Fruit fly (Drosophila melanogaster) Kc167 (cell line): Measurements from ENCODE around the gene beat-Ib.

Experiments used
- Myc ChIP-seq: fragments of >200 bp; optimal IDR thresholded peaks from 2 replicates; lab custom pipeline; 2017; ENCODE audit warnings: missing external identifiers
- Sin3A ChIP-seq: fragments of >200 bp; optimal IDR thresholded peaks from 2 replicates; lab custom pipeline; 2018; ENCODE audit warnings: missing external identifiers
- h ChIP-seq: fragments of >200 bp; optimal IDR thresholded peaks from 3 replicates; lab custom pipeline; 2018; ENCODE audit warnings: missing external identifiers
- insv ChIP-seq: fragments of >200 bp; optimal IDR thresholded peaks from 3 replicates; lab custom pipeline; 2018; ENCODE audit warnings: missing external identifiers
- psq ChIP-seq: fragments of >200 bp; optimal IDR thresholded peaks from 2 replicates; lab custom pipeline; 2017; ENCODE audit warnings: missing external identifiers
- ttk ChIP-seq: sonication (Bioruptor generic); optimal IDR thresholded peaks from 2 replicates; lab custom pipeline; 2017; ENCODE audit warnings: missing external identifiers

Gene beat-Ib

DNA sequence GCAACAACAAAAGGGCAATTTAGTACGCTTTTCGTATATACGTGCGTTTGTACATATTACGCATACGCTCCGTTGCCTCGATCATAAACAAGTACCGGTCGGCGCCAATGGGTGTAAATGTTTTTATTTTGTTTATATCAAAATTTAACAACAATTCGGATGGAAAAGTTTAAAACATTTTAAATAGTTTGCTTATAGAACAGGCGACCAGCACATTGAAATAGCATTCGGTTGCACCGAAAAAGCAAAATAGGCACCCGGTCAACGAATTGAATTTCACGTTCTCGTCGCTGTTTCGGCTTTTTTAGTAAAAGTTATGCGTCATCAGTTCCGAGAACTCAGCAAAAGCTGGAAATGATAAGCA is 48.6 kb downstream of the beat-Ib start:
- TF ChIP-seq psq (lab: Kevin White, UChicago) (no peak), Myc (no peak), insv (lab: Kevin White, UChicago) (no peak), Sin3A (no peak), h (lab: Kevin White, UChicago) (no peak), ttk (lab: Kevin White, UChicago) (no peak)

DNA sequence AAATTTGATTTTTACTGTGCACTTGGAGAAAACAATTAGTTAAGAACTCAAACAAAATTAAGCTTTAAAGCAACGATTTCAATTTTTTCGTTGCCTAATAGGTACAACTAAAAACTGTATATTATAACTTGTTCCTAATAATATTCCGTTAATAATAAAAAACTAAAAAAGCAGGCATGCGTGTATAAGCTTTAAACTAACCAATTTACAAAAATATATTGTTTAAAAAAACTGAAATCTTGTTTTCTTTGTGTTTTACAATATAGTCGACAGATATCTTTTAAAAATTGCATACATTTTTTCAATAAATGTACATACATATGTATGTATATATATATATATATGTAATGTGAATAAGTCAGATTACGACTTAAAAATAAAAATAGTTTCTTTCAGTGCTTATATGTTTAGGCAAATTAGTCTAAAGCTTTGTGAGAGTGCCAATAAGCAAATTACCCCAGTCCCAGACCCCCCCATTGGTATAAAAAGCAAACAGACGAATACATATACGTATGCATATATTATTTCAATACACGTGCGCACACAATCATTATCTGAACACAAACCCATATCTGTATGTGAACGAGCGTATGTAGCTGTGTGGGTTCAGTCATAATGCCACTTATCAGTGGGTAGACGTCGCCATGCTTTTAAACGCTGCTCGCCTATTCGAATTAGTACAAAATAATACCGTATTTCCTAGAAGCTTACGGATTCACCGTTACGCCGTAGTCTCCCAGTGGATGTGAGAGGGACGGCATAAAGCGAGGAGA is 49.1 kb downstream of the beat-Ib start:
- TF ChIP-seq h (lab: Kevin White, UChicago) (no peak), insv (lab: Kevin White, UChicago) (no peak), psq (lab: Kevin White, UChicago) (no peak), Myc (no peak), Sin3A (no peak), ttk (lab: Kevin White, UChicago) (no peak)

DNA sequence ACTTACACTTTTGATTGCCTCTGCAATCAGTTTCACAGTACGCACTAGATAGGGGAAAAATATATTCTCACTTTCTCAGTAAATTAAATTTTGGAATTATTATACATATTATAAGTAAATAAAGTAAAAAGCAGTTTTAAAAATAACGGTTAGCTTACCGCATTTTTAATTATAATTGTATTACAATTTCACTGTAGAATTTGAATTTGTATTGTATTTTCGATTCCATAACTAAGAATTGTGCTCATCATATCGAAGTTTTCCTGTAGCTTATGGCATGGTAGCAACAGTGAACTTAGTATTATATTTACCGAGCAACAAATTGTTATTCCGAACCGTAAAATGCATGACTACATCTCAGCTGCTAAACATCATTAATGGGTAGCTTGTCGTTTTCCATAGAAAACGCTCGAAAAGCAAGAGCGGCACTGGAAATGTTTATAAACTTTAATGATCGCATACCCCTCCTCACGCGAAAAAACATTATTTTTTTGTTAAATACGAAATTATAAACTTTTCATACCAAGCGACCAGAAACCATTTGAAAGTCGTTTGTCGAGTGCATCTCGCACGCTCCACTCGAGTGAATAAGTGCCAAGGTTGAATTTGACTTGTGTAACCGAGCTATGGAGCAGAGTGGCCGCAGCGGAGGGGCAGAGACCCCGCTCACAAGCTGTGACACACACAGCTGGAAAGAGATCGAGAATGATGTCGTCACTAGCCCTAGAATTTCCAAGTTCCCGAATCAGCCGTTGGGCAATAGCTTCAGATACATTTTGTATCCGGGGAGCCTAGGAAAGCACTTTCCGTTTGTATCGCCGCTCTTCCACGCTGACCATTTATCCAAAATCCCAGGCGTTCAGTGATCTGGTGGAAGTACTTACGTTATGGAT is 50.0 kb downstream of the beat-Ib start:
- TF ChIP-seq ttk (lab: Kevin White, UChicago), result no peak
- no peak for TF ChIP-seq Sin3A

DNA sequence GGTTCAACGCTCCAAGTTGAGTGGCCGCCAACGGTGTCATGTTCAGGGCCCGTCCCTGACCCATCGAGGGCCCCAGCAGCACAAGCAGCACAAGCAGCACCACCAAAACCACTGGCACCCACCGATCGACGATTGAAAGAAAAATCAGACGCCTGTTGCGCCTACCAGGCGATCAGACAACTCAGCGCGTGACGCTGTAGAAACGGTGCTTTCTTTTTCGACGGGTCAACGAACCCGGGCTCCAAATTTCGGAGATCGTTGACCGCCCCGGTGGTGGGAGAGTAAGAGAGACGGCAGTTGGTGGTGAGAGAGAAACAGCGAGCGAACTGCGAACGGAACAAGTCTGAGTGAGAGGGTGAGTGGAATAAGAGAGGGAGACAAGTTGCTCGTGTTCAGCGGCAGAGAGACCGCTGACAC is 50.6 kb downstream of the beat-Ib start:
- TF ChIP-seq ttk (lab: Kevin White, UChicago), result no peak

DNA sequence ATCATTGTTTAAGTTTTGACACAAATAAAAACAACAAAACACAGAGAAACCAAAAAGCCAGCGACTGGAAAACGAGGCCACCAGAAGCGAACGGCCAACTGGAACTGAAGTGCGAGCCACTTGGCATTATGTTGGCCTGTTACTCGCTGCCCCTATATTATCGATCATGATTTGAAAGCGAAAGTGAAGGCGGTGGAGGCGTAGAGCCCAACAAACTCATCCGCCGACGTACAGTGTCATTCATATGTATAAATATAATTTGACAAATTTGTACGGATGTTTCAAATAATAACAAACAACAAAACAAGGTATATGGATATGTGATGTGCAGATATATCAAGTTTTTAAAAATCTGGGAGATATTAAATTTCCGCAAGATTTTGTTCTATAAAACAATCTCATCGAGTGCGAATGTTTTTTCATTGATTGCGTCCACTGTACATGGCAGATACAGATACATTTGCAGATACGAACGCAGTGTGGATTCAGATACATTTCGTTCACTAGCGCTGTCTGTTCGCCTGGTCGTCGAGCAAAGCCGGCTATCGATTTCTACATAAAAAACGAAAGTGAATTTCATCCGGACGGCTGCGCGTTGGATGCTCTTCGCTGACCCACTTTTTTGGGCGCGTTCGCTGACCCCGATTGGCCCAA is 51.2 kb downstream of the beat-Ib start:
- TF ChIP-seq ttk (lab: Kevin White, UChicago) (no peak), insv (lab: Kevin White, UChicago) (no peak), Sin3A (no peak), psq (lab: Kevin White, UChicago) (no peak), h (lab: Kevin White, UChicago) (no peak), Myc (no peak)

DNA sequence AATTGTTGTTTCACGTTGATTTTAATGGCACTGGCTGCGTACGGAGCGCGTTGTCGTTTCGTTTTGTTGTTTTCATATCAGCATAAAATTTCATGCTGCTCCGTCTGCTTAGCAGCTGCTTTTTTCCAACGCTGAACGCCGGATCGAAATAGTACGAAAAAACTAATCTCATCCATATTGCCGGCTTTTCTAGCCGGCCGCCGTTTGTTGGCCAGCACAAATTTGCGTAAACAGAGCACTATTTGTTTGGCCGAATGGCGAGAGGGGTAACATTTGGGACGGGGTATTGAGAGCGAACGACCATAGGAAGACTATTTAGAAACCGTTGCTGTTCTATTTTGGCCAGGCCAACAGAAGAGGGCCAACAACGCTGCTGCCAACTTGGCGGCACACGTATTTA is 52.4 kb downstream of the beat-Ib start:
- no peak for TF ChIP-seq Sin3A
- TF ChIP-seq insv (lab: Kevin White, UChicago), result no peak
- TF ChIP-seq Myc, result no peak
- no peak for TF ChIP-seq psq (lab: Kevin White, UChicago)
- TF ChIP-seq h (lab: Kevin White, UChicago), result no peak
- TF ChIP-seq ttk (lab: Kevin White, UChicago), result no peak

DNA sequence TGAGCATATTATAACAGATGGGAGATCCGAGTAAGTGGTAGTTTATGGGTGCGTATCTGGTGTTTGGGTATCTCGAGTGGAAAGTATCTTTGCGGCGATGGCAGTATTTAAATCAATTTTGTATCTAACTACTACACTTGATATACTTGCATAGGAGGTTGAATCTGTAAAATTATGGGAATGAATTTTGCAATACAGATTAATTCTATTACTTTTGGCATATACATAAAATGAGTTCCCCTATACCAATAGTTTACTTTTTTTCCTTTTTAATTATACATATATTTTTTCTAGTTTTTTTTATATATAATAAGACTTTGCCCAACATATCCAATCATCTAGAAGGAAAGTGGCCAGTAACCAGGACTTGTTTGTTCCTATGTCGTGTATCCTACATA is 53.0 kb downstream of the beat-Ib start:
- TF ChIP-seq Sin3A, result no peak

DNA sequence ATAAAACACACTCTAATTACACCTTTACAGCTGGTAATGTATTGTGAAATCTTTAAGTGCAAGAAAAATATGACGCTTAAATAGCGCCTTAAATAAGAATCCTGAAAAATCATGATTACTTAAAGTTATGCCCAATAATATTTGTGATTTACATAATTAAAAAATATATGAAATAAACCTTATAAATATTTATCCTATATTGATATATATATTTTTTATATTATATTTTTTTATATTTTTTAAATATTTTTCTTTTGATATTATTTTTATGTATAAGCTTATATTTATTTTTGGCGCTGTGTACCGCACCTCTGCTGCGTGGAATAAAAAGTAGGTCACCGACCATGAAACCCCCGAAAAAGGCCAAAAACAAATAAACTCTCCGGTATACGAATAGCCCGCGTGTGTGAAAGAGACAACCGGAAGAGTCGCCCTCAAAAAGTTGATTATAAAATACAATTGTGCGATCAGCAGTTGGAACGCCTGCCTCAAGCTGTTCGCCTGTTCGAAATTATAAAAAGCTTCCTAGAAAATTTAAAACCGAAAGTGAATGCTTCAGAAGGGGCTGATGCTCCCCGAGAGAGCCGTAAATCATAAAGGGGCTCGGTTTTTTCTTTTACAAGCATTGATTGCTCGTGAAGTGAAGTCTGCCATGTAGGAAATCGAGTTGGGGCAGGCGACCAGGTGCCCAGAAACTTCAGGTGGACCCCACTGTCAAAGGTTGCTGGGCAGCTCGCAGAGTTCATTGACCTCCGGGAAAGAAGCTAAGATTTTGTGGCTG is 53.5 kb downstream of the beat-Ib start:
- TF ChIP-seq psq (lab: Kevin White, UChicago) (no peak), h (lab: Kevin White, UChicago) (no peak), ttk (lab: Kevin White, UChicago) (no peak), Myc (no peak), insv (lab: Kevin White, UChicago) (no peak), Sin3A (no peak)

DNA sequence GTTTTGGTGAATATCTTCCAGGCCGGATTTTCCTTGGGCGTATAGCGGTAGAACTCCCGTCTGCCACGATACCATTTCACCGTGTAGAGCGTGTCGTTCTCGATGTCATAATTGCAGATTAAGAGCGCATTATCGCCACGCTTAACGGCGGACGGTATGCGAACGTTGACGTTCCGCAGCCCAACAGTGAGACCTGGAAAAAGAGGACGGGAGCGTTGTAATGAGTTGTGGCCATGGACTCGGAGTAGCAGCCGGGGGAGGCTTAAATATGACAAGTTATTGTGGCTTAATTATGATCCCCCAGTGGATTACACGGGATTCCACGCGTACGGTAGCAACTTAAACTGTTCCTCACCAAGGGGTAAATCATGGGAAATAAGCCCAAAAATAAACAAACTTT is 54.1 kb downstream of the beat-Ib start:
- TF ChIP-seq h (lab: Kevin White, UChicago) (no peak), Sin3A (no peak), ttk (lab: Kevin White, UChicago) (no peak), insv (lab: Kevin White, UChicago) (no peak), psq (lab: Kevin White, UChicago) (no peak), Myc (no peak)

DNA sequence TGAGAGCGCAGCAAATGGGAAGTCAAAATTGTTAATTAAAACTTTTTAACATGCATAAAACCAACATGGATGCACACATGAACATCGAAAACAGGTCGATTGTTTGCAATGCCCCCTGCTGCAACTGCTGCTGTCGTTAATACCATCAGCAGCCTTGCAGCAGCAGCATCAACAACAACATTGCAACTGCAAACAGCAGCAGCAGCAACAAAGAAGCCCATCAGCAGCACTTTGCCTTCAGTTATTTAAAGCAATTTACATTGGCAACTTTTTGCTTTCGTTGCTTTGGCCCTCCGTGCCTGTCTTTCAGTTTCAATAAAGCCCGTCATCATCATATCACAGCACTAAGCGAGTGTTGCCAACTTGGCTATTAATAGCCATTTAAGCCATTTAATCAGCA is 54.9 kb downstream of the beat-Ib start:
- TF ChIP-seq h (lab: Kevin White, UChicago), result no peak
- TF ChIP-seq Sin3A, result no peak

DNA sequence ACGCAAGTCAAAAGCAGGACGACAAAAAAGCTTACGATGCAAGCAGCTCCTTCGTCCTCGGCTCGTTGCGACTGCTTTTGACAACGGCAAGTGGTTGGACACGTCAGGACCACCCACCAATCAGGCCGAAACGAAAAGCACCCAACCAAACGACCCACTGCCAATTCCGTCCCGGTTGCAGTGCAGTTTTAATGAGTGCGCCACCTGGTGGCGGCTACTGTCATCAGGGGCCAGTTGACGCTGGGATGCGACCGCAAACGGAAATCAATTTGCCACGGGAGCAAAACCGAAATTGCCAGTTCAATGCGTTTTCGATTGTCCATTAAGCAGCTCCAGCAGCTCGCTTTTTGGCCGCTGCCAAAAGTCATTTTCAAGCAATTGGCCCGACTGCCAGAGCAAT is 58.5 kb downstream of the beat-Ib start:
- TF ChIP-seq Myc (no peak), ttk (lab: Kevin White, UChicago) (no peak), insv (lab: Kevin White, UChicago) (no peak), Sin3A (no peak), psq (lab: Kevin White, UChicago) (no peak), h (lab: Kevin White, UChicago) (no peak)

DNA sequence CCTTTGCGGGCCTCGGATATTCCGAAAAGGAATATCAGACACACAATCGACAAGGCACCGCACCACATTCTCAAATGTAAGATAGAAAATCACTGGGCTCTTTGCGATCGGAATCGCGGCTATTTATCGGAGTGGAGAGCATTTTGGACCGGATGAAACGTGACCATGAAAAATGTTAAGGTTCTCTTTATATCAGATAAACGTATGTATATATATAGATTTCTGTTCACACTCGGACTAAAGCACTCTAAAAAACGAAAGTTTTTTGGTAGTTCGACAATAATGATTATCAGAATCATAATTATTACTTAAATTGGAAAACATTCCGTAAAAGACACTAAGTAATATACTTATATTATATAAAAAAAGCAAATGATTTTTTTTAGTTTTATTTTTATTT is 59.9 kb downstream of the beat-Ib start, which contains the start of gene CG31821:
Gene CG31821, minus strand, starts transcription at position 101 of the 400 bp plus-strand sequence.
- TF ChIP-seq insv (lab: Kevin White, UChicago) (no peak), h (lab: Kevin White, UChicago) (no peak), psq (lab: Kevin White, UChicago) (no peak), ttk (lab: Kevin White, UChicago) (no peak), Myc (no peak), Sin3A (no peak)
